Fruit fly (Drosophila melanogaster) whole organism, embryonic: ENCODE data around the gene Nxf3.

Experiments used
- Atf6 ChIP-seq: fragments of 200-800 bp; sonication (Bioruptor generic); IDR thresholded peaks from 2 replicates; pipeline ENCODE4 v1.3.6; 2022; ENCODE audit warnings: missing biosample characterization, missing genetic modification characterization
- Blimp-1 ChIP-seq: fragments of 200-800 bp; sonication (Bioruptor generic); optimal IDR thresholded peaks from 3 replicates; lab custom pipeline; 2018; ENCODE audit warnings: missing biosample characterization, missing genetic modification characterization, mild to moderate bottlenecking, moderate library complexity, missing genetic modification reagents
- CG10274 ChIP-seq: fragments of 200-800 bp; sonication (Bioruptor generic); optimal IDR thresholded peaks from 3 replicates; lab custom pipeline; 2017; ENCODE audit warnings: missing biosample characterization, mild to moderate bottlenecking, missing genetic modification characterization
- CG10462 ChIP-seq: fragments of 200-800 bp; sonication (Bioruptor generic); optimal IDR thresholded peaks from 2 replicates; lab custom pipeline; 2016; ENCODE audit warnings: missing biosample characterization, missing genetic modification characterization
- CG11456 ChIP-seq: fragments of 200-800 bp; sonication (Bioruptor generic); IDR thresholded peaks from 3 replicates; pipeline ENCODE4 v1.3.6; 2022; ENCODE audit warnings: missing biosample characterization, missing genetic modification characterization
- CG11504 ChIP-seq: fragments of 200-800 bp; sonication (Bioruptor generic); optimal IDR thresholded peaks from 3 replicates; lab custom pipeline; 2019; ENCODE audit warnings: missing biosample characterization, mild to moderate bottlenecking, missing genetic modification characterization, moderate library complexity
- CG11723 ChIP-seq: fragments of 200-800 bp; sonication (Bioruptor generic); optimal IDR thresholded peaks from 2 replicates; lab custom pipeline; 2017; ENCODE audit warnings: missing biosample characterization, mild to moderate bottlenecking, missing genetic modification characterization
- CG12104 ChIP-seq: fragments of 200-800 bp; sonication (Bioruptor generic); optimal IDR thresholded peaks from 3 replicates; lab custom pipeline; 2016; ENCODE audit warnings: missing biosample characterization, missing genetic modification characterization
- CG1529 ChIP-seq: fragments of 200-800 bp; sonication (Bioruptor generic); optimal IDR thresholded peaks from 3 replicates; lab custom pipeline; 2018; ENCODE audit warnings: missing biosample characterization, missing genetic modification characterization
- CG15601 ChIP-seq: fragments of 200-800 bp; sonication (Bioruptor generic); optimal IDR thresholded peaks from 3 replicates; lab custom pipeline; 2019; ENCODE audit warnings: missing biosample characterization, mild to moderate bottlenecking, missing genetic modification characterization, moderate library complexity
- CG16813 ChIP-seq: fragments of 200-800 bp; sonication (Bioruptor generic); IDR thresholded peaks from 3 replicates; pipeline ENCODE4 v1.3.6; 2022; ENCODE audit warnings: missing biosample characterization, missing genetic modification characterization; ENCODE audit not compliant: partially characterized antibody
- CG17385 ChIP-seq: fragments of 200-800 bp; sonication (Bioruptor generic); optimal IDR thresholded peaks from 3 replicates; lab custom pipeline; 2018; ENCODE audit warnings: missing biosample characterization, mild to moderate bottlenecking, missing genetic modification characterization
- CG18599 ChIP-seq: fragments of 200-800 bp; sonication (Bioruptor generic); optimal IDR thresholded peaks from 3 replicates; lab custom pipeline; 2017; ENCODE audit warnings: missing biosample characterization, missing genetic modification characterization, mild to moderate bottlenecking, moderate library complexity, missing genetic modification reagents
- CG3281 ChIP-seq: fragments of 200-800 bp; sonication (Bioruptor generic); optimal IDR thresholded peaks from 3 replicates; lab custom pipeline; 2017; ENCODE audit warnings: missing biosample characterization, mild to moderate bottlenecking, missing genetic modification characterization
- CG33557 ChIP-seq: fragments of 200-800 bp; sonication (Bioruptor generic); optimal IDR thresholded peaks from 2 replicates; lab custom pipeline; 2019; ENCODE audit warnings: missing biosample characterization, mild to moderate bottlenecking, missing genetic modification characterization, moderate library complexity
- CG34376 ChIP-seq: fragments of 200-800 bp; sonication (Bioruptor generic); optimal IDR thresholded peaks from 2 replicates; lab custom pipeline; 2018; ENCODE audit warnings: missing biosample characterization, mild to moderate bottlenecking, missing genetic modification characterization
- CG3995 ChIP-seq: fragments of 200-800 bp; sonication (Bioruptor generic); optimal IDR thresholded peaks from 3 replicates; lab custom pipeline; 2016; ENCODE audit warnings: missing biosample characterization, missing genetic modification characterization
- CG4282 ChIP-seq: fragments of 200-800 bp; sonication (Bioruptor generic); optimal IDR thresholded peaks from 2 replicates; lab custom pipeline; 2016; ENCODE audit warnings: missing biosample characterization, missing genetic modification characterization
- CG6689 ChIP-seq: fragments of 200-800 bp; sonication (Bioruptor generic); IDR thresholded peaks from 2 replicates; pipeline ENCODE4 v1.3.6; 2022; ENCODE audit warnings: missing biosample characterization, missing genetic modification characterization
- CG7928 ChIP-seq: fragments of 200-800 bp; sonication (Bioruptor generic); optimal IDR thresholded peaks from 2 replicates; lab custom pipeline; 2017; ENCODE audit warnings: missing biosample characterization, mild to moderate bottlenecking, missing genetic modification characterization
- CG8924 ChIP-seq: fragments of 200-800 bp; optimal IDR thresholded peaks from 3 replicates; lab custom pipeline; 2019; ENCODE audit warnings: missing biosample characterization, mild to moderate bottlenecking, missing genetic modification characterization, moderate library complexity
- ERR ChIP-seq: fragments of 200-800 bp; sonication (Bioruptor generic); optimal IDR thresholded peaks from 2 replicates; lab custom pipeline; 2016; ENCODE audit warnings: missing biosample characterization, missing genetic modification characterization
- Elba2 ChIP-seq: fragments of 200-800 bp; sonication (Bioruptor generic); optimal IDR thresholded peaks from 3 replicates; lab custom pipeline; 2016; ENCODE audit warnings: missing biosample characterization, missing genetic modification characterization
- HHEX ChIP-seq: fragments of 200-800 bp; sonication (Bioruptor generic); optimal IDR thresholded peaks from 3 replicates; lab custom pipeline; 2017; ENCODE audit warnings: missing biosample characterization, mild to moderate bottlenecking, missing genetic modification characterization, missing genetic modification reagents
- Hr51 ChIP-seq, 2 experiments: fragments of 200-800 bp; sonication (Bioruptor generic); optimal IDR thresholded peaks; 2 replicates in 1 of 2; 3 replicates in 1 of 2; lab custom pipeline; 2016 to 2018; ENCODE audit warnings: missing biosample characterization in 2 of 2, missing genetic modification characterization in 2 of 2, mild to moderate bottlenecking in 1 of 2, moderate library complexity in 1 of 2
- MTF-1 ChIP-seq: fragments of 200-800 bp; sonication (Bioruptor generic); optimal IDR thresholded peaks from 2 replicates; lab custom pipeline; 2018; ENCODE audit warnings: missing biosample characterization, mild to moderate bottlenecking, missing genetic modification characterization, borderline replicate concordance
- NFAT ChIP-seq: fragments of 200-800 bp; sonication (Bioruptor generic); IDR thresholded peaks from 2 replicates; pipeline ENCODE4 v1.3.6; 2022; ENCODE audit warnings: missing biosample characterization, missing genetic modification characterization
- Sin3A ChIP-seq: fragments of >200 bp; optimal IDR thresholded peaks from 2 replicates; lab custom pipeline; 2018
- Xbp1 ChIP-seq: fragments of 200-800 bp; sonication (Bioruptor generic); optimal IDR thresholded peaks from 3 replicates; lab custom pipeline; 2016; ENCODE audit warnings: missing biosample characterization, mild to moderate bottlenecking, missing genetic modification characterization
- az2 ChIP-seq: fragments of 200-800 bp; sonication (Bioruptor generic); optimal IDR thresholded peaks from 3 replicates; lab custom pipeline; 2016; ENCODE audit warnings: missing biosample characterization, missing genetic modification characterization
- dati ChIP-seq: fragments of 200-800 bp; sonication (Bioruptor generic); IDR thresholded peaks from 2 replicates; pipeline ENCODE4 v1.3.6; 2022; ENCODE audit warnings: missing biosample characterization, missing genetic modification characterization
- dpn ChIP-seq, 2 experiments: fragments of 200-800 bp; sonication (Bioruptor generic); optimal IDR thresholded peaks; 3 replicates each; lab custom pipeline; 2016; ENCODE audit warnings: missing biosample characterization in 2 of 2, missing genetic modification characterization in 2 of 2
- eve ChIP-seq, 2 experiments: fragments of >200 bp; optimal IDR thresholded peaks; 2 replicates each; lab custom pipeline; 2017; ENCODE audit warnings: missing biosample characterization in 2 of 2, missing genetic modification characterization in 2 of 2
- fd102C ChIP-seq: fragments of 200-800 bp; sonication (Bioruptor generic); optimal IDR thresholded peaks from 2 replicates; lab custom pipeline; 2018; ENCODE audit warnings: missing biosample characterization, mild to moderate bottlenecking, missing genetic modification characterization, moderate library complexity
- fd96Cb ChIP-seq: fragments of 200-800 bp; sonication (Bioruptor generic); optimal IDR thresholded peaks from 2 replicates; lab custom pipeline; 2018; ENCODE audit warnings: missing biosample characterization, mild to moderate bottlenecking, missing genetic modification characterization, moderate library complexity
- her ChIP-seq: fragments of 200-800 bp; sonication (Bioruptor generic); optimal IDR thresholded peaks from 2 replicates; lab custom pipeline; 2016; ENCODE audit warnings: missing biosample characterization, missing genetic modification characterization
- ind ChIP-seq: fragments of 200-800 bp; sonication (Bioruptor generic); optimal IDR thresholded peaks from 3 replicates; lab custom pipeline; 2016; ENCODE audit warnings: missing biosample characterization, missing genetic modification characterization
- jumu ChIP-seq: fragments of 200-800 bp; sonication (Bioruptor generic); optimal IDR thresholded peaks from 3 replicates; lab custom pipeline; 2016; ENCODE audit warnings: missing biosample characterization, missing genetic modification characterization
- knrl ChIP-seq: fragments of 200-800 bp; sonication (Bioruptor generic); IDR thresholded peaks from 3 replicates; pipeline ENCODE4 v1.3.6; 2022; ENCODE audit warnings: missing biosample characterization, missing genetic modification characterization; ENCODE audit not compliant: partially characterized antibody
- lilli ChIP-seq: fragments of 200-800 bp; sonication (Bioruptor generic); optimal IDR thresholded peaks from 3 replicates; lab custom pipeline; 2016; ENCODE audit warnings: missing biosample characterization, missing genetic modification characterization
- org-1 ChIP-seq: fragments of 200-800 bp; sonication (Bioruptor generic); optimal IDR thresholded peaks from 2 replicates; lab custom pipeline; 2017; ENCODE audit warnings: missing biosample characterization, missing genetic modification characterization
- pfk ChIP-seq: fragments of 200-800 bp; sonication (Bioruptor generic); optimal IDR thresholded peaks from 2 replicates; lab custom pipeline; 2018; ENCODE audit warnings: missing biosample characterization, mild to moderate bottlenecking, missing genetic modification characterization, moderate library complexity
- ro ChIP-seq: fragments of 200-800 bp; sonication (Bioruptor generic); IDR thresholded peaks from 2 replicates; pipeline ENCODE4 v1.3.6; 2022; ENCODE audit warnings: missing biosample characterization, missing genetic modification characterization
- sim ChIP-seq: fragments of 200-800 bp; sonication (Bioruptor generic); IDR thresholded peaks from 2 replicates; pipeline ENCODE4 v1.3.6; 2022; ENCODE audit warnings: missing biosample characterization, missing genetic modification characterization
- so ChIP-seq: fragments of 200-800 bp; sonication (Bioruptor generic); IDR thresholded peaks from 3 replicates; pipeline ENCODE4 v1.3.6; 2022; ENCODE audit warnings: missing biosample characterization, missing genetic modification characterization
- vnd ChIP-seq: fragments of 200-800 bp; sonication (Bioruptor generic); IDR thresholded peaks from 3 replicates; pipeline ENCODE4 v1.3.6; 2022; ENCODE audit warnings: missing biosample characterization, missing genetic modification characterization; ENCODE audit not compliant: partially characterized antibody
- z ChIP-seq: fragments of 200-800 bp; sonication (Bioruptor generic); IDR thresholded peaks from 3 replicates; pipeline ENCODE4 v1.3.6; 2022; ENCODE audit warnings: missing biosample characterization, missing genetic modification characterization

The Nxf3 gene

dm6 chr3L:13922023-13922652 is 42.9 kb upstream of the Nxf3 start (continued):
- TF ChIP-seq NFAT (GFP tag; lab: Robert Waterston, UW) = 0 out of 2 replicates have a peak, but pooled peaks have one; percentile 19
- no peak for TF ChIP-seq dati (GFP tag; lab: Robert Waterston, UW)
- TF ChIP-seq CG3995 (GFP tag; lab: Kevin White, UChicago) = peak; percentile 21
- no peak for TF ChIP-seq so (GFP tag; lab: Robert Waterston, UW)
- no peak for TF ChIP-seq CG34376 (GFP tag; lab: Kevin White, UChicago)
- peak; percentile 31 to 56 for TF ChIP-seq Hr51 (GFP tag; optimal IDR thresholded peaks at IDR 0.05; lab: Kevin White, UChicago)
- TF ChIP-seq jumu (GFP tag; lab: Kevin White, UChicago) = peak; percentile 56
- no peak for TF ChIP-seq Sin3A (lab: Kevin White, UChicago)
- TF ChIP-seq pfk (GFP tag; lab: Kevin White, UChicago) = no peak
- TF ChIP-seq CG4282 (GFP tag; lab: Kevin White, UChicago) = peak; percentile 51
- peak; percentile 15 for TF ChIP-seq fd96Cb (tag; lab: Kevin White, UChicago)
- TF ChIP-seq CG10274 (GFP tag; lab: Kevin White, UChicago) = no peak
- no peak for TF ChIP-seq CG16813 (GFP tag; lab: Robert Waterston, UW)
- TF ChIP-seq az2 = peak; percentile 37
- TF ChIP-seq CG10462 (GFP tag; lab: Kevin White, UChicago) = peak; percentile 29
- peak; percentile 13 for TF ChIP-seq Blimp-1
- TF ChIP-seq vnd = no peak
- TF ChIP-seq CG11723 = peak; percentile 20
- peak; percentile 58 for TF ChIP-seq CG11504 (tag; lab: Kevin White, UChicago)
- TF ChIP-seq knrl (GFP tag; lab: Robert Waterston, UW) = no peak

- peak; percentile 23 for TF ChIP-seq CG8924 (tag; lab: Kevin White, UChicago)
- peak; percentile 29 for TF ChIP-seq HHEX (GFP tag; lab: Kevin White, UChicago)
- TF ChIP-seq Elba2 = no peak
- no peak for TF ChIP-seq CG1529 (GFP tag; lab: Kevin White, UChicago)
- TF ChIP-seq ind (GFP tag; lab: Kevin White, UChicago) = peak; percentile 37
- peak; percentile 67; the same call in 1 of the 2 replicates for TF ChIP-seq sim (GFP tag; lab: Robert Waterston, UW)
- TF ChIP-seq CG18599 (GFP tag; lab: Kevin White, UChicago) = peak; percentile 79
- peak; percentile 77 for TF ChIP-seq CG11456
- TF ChIP-seq CG7928 (GFP tag; lab: Kevin White, UChicago) = peak; percentile 31
- peak; percentile 56 for TF ChIP-seq CG12104
- TF ChIP-seq lilli = peak; percentile 41
- no peak for TF ChIP-seq eve (GFP tag; optimal IDR thresholded peaks at IDR 0.05; lab: Kevin White, UChicago)
- TF ChIP-seq ro (GFP tag; lab: Robert Waterston, UW) = no peak
- TF ChIP-seq CG33557 (GFP tag; lab: Kevin White, UChicago) = no peak
- peak; percentile 10 to 23 for TF ChIP-seq dpn (GFP tag; optimal IDR thresholded peaks at IDR 0.05; lab: Kevin White, UChicago)
- no peak for TF ChIP-seq z (GFP tag; lab: Robert Waterston, UW)
- no peak for TF ChIP-seq MTF-1
- no peak for TF ChIP-seq ERR (GFP tag; lab: Kevin White, UChicago)
- peak; percentile 33 for TF ChIP-seq CG17385 (GFP tag; lab: Kevin White, UChicago)
- TF ChIP-seq CG6689 = peak; percentile 68
- peak; percentile 83 for TF ChIP-seq Atf6 (GFP tag; lab: Robert Waterston, UW)
- peak; percentile 49 for TF ChIP-seq CG15601 (tag; lab: Kevin White, UChicago)
- no peak for TF ChIP-seq org-1 (GFP tag; lab: Kevin White, UChicago)
- TF ChIP-seq CG3281 = peak; percentile 78
- TF ChIP-seq fd102C (GFP tag; lab: Kevin White, UChicago) = no peak
- peak; percentile 8 for TF ChIP-seq her (GFP tag; lab: Kevin White, UChicago)
- TF ChIP-seq Xbp1 (GFP tag; lab: Kevin White, UChicago) = peak; percentile 32
These were observed 41.4 kb upstream of the Nxf3 start for dm6 chr3L:13923332-13924272.
